Worm (Caenorhabditis elegans) whole organism, midembryonic: ENCODE measurements around the gene aqp-7.

ENCODE experiments used
- cog-1 ChIP-seq: sonication (generic microtip); optimal IDR thresholded peaks from 2 replicates; lab custom pipeline; 2016; ENCODE audit warnings: missing genetic modification characterization, missing compliant biosample characterization
- klf-2 ChIP-seq: fragments of 200-800 bp; sonication (Bioruptor generic); conservative IDR thresholded peaks from 2 replicates; pipeline ENCODE4 v1.3.6; 2022; ENCODE audit warnings: missing genetic modification reagents, missing genetic modification characterization, missing compliant biosample characterization
- med-1 ChIP-seq: sonication (generic microtip); optimal IDR thresholded peaks from 2 replicates; lab custom pipeline; 2017; ENCODE audit warnings: missing genetic modification characterization, mild to moderate bottlenecking, missing compliant biosample characterization, antibody characterized with exemption, missing genetic modification reagents; ENCODE audit not compliant: insufficient read depth

DNA sequence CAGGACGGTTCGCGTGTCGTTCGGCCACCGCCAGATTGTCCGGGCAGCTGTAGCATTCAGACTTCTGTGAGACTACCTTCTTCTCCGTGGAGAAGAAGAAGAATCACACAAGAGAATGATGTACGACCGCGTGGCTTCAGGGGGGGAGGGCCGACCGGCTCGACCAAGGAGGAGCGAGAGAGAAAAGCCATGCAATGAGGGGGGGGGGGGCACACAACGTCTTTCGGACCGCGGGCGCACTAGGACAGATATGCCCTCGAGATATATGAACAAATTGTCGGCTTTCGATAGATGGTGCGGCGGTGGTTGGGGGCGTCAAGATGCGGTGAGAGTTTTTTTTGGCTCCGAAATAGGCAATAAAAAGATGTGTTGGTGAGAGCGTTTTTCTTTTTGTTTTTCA is 15.7 kb downstream of the aqp-7 start:
- TF ChIP-seq cog-1 (tag; lab: Kevin White, UChicago) (no peak), med-1 (GFP tag; lab: Kevin White, UChicago) (no peak), klf-2 (GFP tag; lab: Robert Waterston, UW) (no peak)
